Fruit fly (Drosophila melanogaster): Measurements from ENCODE around the gene CG43401.

DNA sequence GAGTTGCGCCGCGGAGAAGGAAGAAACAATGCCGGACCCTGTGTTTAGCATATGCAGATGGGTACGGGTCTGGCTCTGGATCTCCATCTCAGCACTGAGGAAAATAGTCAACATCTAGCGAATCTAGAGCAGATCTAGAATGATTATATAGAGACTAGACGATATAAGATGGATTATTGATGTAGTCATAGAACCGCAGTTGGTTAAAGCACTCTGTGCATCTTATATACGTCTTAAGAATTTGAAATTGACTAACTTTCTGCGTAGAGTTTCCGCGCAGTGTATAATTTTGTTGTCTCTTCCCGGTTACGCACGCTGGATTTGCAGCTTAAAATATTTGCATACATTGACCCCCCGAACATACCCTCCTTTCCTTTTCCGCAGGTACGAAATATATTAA, 18.6 kb upstream of the CG43401 start:
- TF ChIP-seq CTCF (optimal IDR thresholded peaks at IDR 0.05) (no peak), CG8478 (optimal IDR thresholded peaks at IDR 0.05) (no peak)

All from S2 (cell line).